Worm (Caenorhabditis elegans) whole organism, L1 larva: ENCODE measurements around the gene alh-11.

ENCODE experiments used
- lsy-2 ChIP-seq, 2 experiments: fragments of 150-350 bp; optimal IDR thresholded peaks; 2 replicates each; lab custom pipeline; 2014; ENCODE audit warnings: missing biosample characterization in 2 of 2, missing genetic modification characterization in 2 of 2
- mef-2 ChIP-seq: fragments of 150-350 bp; optimal IDR thresholded peaks from 2 replicates; lab custom pipeline; 2014; ENCODE audit warnings: missing biosample characterization, missing genetic modification characterization
- nhr-11 ChIP-seq: fragments of 150-350 bp; optimal IDR thresholded peaks from 2 replicates; lab custom pipeline; 2014; ENCODE audit warnings: missing biosample characterization, missing genetic modification characterization
- skn-1 ChIP-seq: fragments of 150-350 bp; optimal IDR thresholded peaks from 2 replicates; lab custom pipeline; 2014; ENCODE audit warnings: missing biosample characterization, missing genetic modification characterization
- ztf-11 ChIP-seq, 2 experiments: sonication (generic microtip); optimal IDR thresholded peaks; 2 replicates each; lab custom pipeline; 2016 to 2017; ENCODE audit warnings: missing genetic modification characterization in 2 of 2, missing biosample characterization in 1 of 2, missing compliant biosample characterization in 1 of 2

DNA sequence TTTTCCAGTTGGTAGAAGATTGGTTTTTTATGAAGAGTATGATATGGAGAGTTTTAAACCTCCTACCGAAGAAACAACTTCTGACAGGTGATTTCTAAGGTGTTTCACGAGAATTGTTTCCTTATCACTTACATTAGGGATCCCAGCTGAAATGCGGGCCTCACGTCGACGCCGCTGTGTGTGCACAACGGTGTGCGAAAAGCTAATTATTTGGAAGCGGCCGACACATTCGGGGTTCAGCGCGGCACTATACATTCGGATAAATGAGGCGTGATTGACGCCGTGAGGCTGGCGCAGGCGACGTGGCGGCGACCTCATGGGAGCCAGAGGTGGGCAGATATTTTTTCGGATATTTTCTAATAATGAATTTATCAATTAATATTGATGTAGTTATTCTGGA is 40.6 kb upstream of the alh-11 start:
- TF ChIP-seq skn-1 (tag; lab: Kevin White, UChicago), result no peak
- TF ChIP-seq nhr-11, result no peak
- TF ChIP-seq lsy-2 (tag; optimal IDR thresholded peaks at IDR 0.05; lab: Kevin White, UChicago), result no peak
- TF ChIP-seq ztf-11 (tag; optimal IDR thresholded peaks at IDR 0.05; lab: Kevin White, UChicago), result no peak
- no peak for TF ChIP-seq mef-2 (tag; lab: Kevin White, UChicago)
